Worm (Caenorhabditis elegans): ENCODE data around the gene F41E6.7.

DNA sequence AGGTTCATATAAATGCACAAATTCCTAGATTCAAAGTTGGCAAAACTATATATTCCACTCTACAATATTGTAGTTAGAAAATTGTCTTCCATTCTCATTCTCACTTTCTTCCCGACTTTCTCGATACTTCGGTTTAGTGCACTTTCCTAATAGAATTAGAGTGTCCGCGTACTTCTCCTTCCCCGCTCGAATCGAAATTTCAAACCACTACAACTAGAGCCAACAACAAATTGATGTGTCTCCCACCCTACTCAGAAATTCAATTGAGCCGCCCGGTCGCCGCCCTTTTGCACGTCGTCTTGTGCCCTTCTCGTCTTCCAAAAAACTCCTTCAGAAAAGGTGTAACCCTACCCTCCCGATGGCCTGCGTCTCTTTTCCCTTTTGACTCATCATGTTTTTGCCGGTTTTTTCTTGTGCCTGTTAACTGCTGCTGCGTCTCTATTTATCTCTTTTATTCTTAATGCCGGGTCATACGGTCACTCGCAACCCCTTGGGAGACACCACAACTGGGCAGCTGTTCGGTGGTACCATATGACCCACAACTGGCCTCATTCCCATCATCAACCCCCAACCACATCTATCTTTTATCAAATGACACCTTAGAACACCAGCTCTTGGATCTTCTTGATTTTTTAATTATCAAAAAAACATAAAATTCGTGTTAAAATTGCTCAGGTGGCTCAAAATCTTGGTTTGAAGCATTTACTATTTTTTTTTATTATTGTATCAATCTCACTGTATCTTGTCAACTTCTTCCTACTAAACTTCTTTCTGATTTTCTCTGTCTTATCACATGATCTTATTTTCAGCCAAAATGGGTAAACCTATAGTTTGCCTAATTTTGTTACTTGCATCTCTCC is 4.8 kb downstream of the F41E6.7 start, which contains the start of gene tag-196:
- TF ChIP-seq ceh-58 (GFP tag; IDR thresholded peaks at IDR 0.05) = no peak
- TF ChIP-seq K11D2.4 (GFP tag; IDR thresholded peaks at IDR 0.05) = no peak
- no peak for TF ChIP-seq rec-8 (tag; optimal IDR thresholded peaks at IDR 0.05)
- TF ChIP-seq ztf-3 (GFP tag; optimal IDR thresholded peaks at IDR 0.05) = no peak
- TF ChIP-seq madf-6 (GFP tag; IDR thresholded peaks at IDR 0.05) = no peak
- TF ChIP-seq snpc-4 (GFP tag; optimal IDR thresholded peaks at IDR 0.05) = no peak
- TF ChIP-seq snpc-4 (tag; optimal IDR thresholded peaks at IDR 0.05) = no peak
